Fruit fly (Drosophila melanogaster) whole organism, embryonic: ENCODE measurements around the gene CG12659.

Source experiments
- Aef1 ChIP-seq: fragments of 200-800 bp; sonication (Bioruptor generic); IDR thresholded peaks from 3 replicates; pipeline ENCODE4 v1.3.6; 2022; ENCODE audit warnings: missing biosample characterization, missing genetic modification characterization
- CG10565 ChIP-seq: fragments of 200-800 bp; sonication (Bioruptor generic); optimal IDR thresholded peaks from 3 replicates; lab custom pipeline; 2016; ENCODE audit warnings: missing biosample characterization, mild to moderate bottlenecking, missing genetic modification characterization
- CG10959 ChIP-seq: fragments of 200-800 bp; sonication (Bioruptor generic); IDR thresholded peaks from 2 replicates; pipeline ENCODE4 v1.3.6; 2022; ENCODE audit warnings: missing biosample characterization, missing genetic modification characterization
- CG11247 ChIP-seq: fragments of 200-800 bp; sonication (Bioruptor generic); IDR thresholded peaks from 2 replicates; pipeline ENCODE4 v1.3.6; 2022; ENCODE audit warnings: missing biosample characterization, missing genetic modification characterization
- CG12659 ChIP-seq: fragments of 200-800 bp; sonication (Bioruptor generic); optimal IDR thresholded peaks from 3 replicates; lab custom pipeline; 2017; ENCODE audit warnings: mild to moderate bottlenecking, missing biosample characterization, missing genetic modification reagents, missing genetic modification characterization
- CG15479 ChIP-seq: fragments of 200-800 bp; sonication (Bioruptor generic); optimal IDR thresholded peaks from 3 replicates; lab custom pipeline; 2019; ENCODE audit warnings: missing biosample characterization, mild to moderate bottlenecking, missing genetic modification characterization, moderate library complexity
- CG17186 ChIP-seq: fragments of 200-800 bp; sonication (Bioruptor generic); optimal IDR thresholded peaks from 3 replicates; lab custom pipeline; 2017; ENCODE audit warnings: missing biosample characterization, missing genetic modification reagents, missing genetic modification characterization
- CG17359 ChIP-seq: fragments of 200-800 bp; sonication (Bioruptor generic); optimal IDR thresholded peaks from 3 replicates; lab custom pipeline; 2018; ENCODE audit warnings: missing biosample characterization, mild to moderate bottlenecking, missing genetic modification characterization, moderate library complexity
- CG17912 ChIP-seq: fragments of 200-800 bp; sonication (Bioruptor generic); optimal IDR thresholded peaks from 2 replicates; lab custom pipeline; 2018; ENCODE audit warnings: missing biosample characterization, mild to moderate bottlenecking, missing genetic modification characterization
- CG18262 ChIP-seq: fragments of 200-800 bp; optimal IDR thresholded peaks from 3 replicates; lab custom pipeline; 2019; ENCODE audit warnings: missing biosample characterization, mild to moderate bottlenecking, missing genetic modification characterization, moderate library complexity
- CG1832 ChIP-seq: fragments of 200-800 bp; sonication (Bioruptor generic); optimal IDR thresholded peaks from 2 replicates; lab custom pipeline; 2017; ENCODE audit warnings: missing biosample characterization, mild to moderate bottlenecking, missing genetic modification characterization, inconsistent platforms
- CG18619 ChIP-seq: fragments of 200-800 bp; sonication (Bioruptor generic); optimal IDR thresholded peaks from 3 replicates; lab custom pipeline; 2017; ENCODE audit warnings: missing biosample characterization, mild to moderate bottlenecking, missing genetic modification characterization
- CG2116 ChIP-seq: fragments of 200-800 bp; sonication (Bioruptor generic); optimal IDR thresholded peaks from 3 replicates; lab custom pipeline; 2018; ENCODE audit warnings: missing biosample characterization, mild to moderate bottlenecking, missing genetic modification characterization
- CG31365 ChIP-seq: fragments of 200-800 bp; sonication (Bioruptor generic); optimal IDR thresholded peaks from 2 replicates; lab custom pipeline; 2018; ENCODE audit warnings: missing biosample characterization, mild to moderate bottlenecking, missing genetic modification characterization
- CG34376 ChIP-seq: fragments of 200-800 bp; sonication (Bioruptor generic); optimal IDR thresholded peaks from 2 replicates; lab custom pipeline; 2018; ENCODE audit warnings: missing biosample characterization, mild to moderate bottlenecking, missing genetic modification characterization
- CG6272 ChIP-seq: fragments of 200-800 bp; sonication (Bioruptor generic); IDR thresholded peaks from 2 replicates; pipeline ENCODE4 v1.3.6; 2022; ENCODE audit warnings: missing biosample characterization, missing genetic modification characterization
- CG6854 ChIP-seq: fragments of 200-800 bp; sonication (Bioruptor generic); optimal IDR thresholded peaks from 3 replicates; lab custom pipeline; 2017; ENCODE audit warnings: missing biosample characterization, mild to moderate bottlenecking, missing genetic modification characterization
- CG8388 ChIP-seq: fragments of 200-800 bp; sonication (Bioruptor generic); optimal IDR thresholded peaks from 2 replicates; lab custom pipeline; 2019; ENCODE audit warnings: missing biosample characterization, mild to moderate bottlenecking, missing genetic modification characterization, moderate library complexity
- CHES-1-like ChIP-seq: fragments of 200-800 bp; sonication (Bioruptor generic); optimal IDR thresholded peaks from 2 replicates; lab custom pipeline; 2016; ENCODE audit warnings: missing biosample characterization, missing genetic modification characterization
- Doc3 ChIP-seq: fragments of 200-800 bp; sonication (Bioruptor generic); IDR thresholded peaks from 3 replicates; pipeline ENCODE4 v1.3.6; 2022; ENCODE audit warnings: missing biosample characterization, missing genetic modification characterization; ENCODE audit not compliant: partially characterized antibody
- Dp ChIP-seq: fragments of 200-800 bp; sonication (Bioruptor generic); optimal IDR thresholded peaks from 2 replicates; lab custom pipeline; 2018; ENCODE audit warnings: missing biosample characterization, mild to moderate bottlenecking, missing genetic modification characterization, moderate library complexity
- HLH54F ChIP-seq: fragments of 200-800 bp; sonication (Bioruptor generic); optimal IDR thresholded peaks from 3 replicates; lab custom pipeline; 2016; ENCODE audit warnings: missing biosample characterization, missing genetic modification characterization
- HmgD ChIP-seq: fragments of 200-800 bp; sonication (Bioruptor generic); optimal IDR thresholded peaks from 3 replicates; lab custom pipeline; 2016; ENCODE audit warnings: missing biosample characterization, missing genetic modification characterization
- NC2α ChIP-seq: fragments of 200-800 bp; sonication (Bioruptor generic); optimal IDR thresholded peaks from 2 replicates; lab custom pipeline; 2016; ENCODE audit warnings: missing biosample characterization, missing genetic modification characterization
- Nf-YA ChIP-seq: fragments of 200-800 bp; sonication (Bioruptor generic); IDR thresholded peaks from 2 replicates; pipeline ENCODE4 v1.3.6; 2022; ENCODE audit warnings: missing biosample characterization, missing genetic modification characterization
- Rx ChIP-seq: fragments of 200-800 bp; sonication (Bioruptor generic); IDR thresholded peaks from 2 replicates; pipeline ENCODE4 v1.3.6; 2022; ENCODE audit warnings: missing biosample characterization, missing genetic modification characterization
- Scr ChIP-seq: fragments of 200-800 bp; sonication (Bioruptor generic); IDR thresholded peaks from 2 replicates; pipeline ENCODE4 v1.3.6; 2022; ENCODE audit warnings: missing biosample characterization, missing genetic modification characterization; ENCODE audit not compliant: partially characterized antibody
- Sox102F ChIP-seq: fragments of 200-800 bp; sonication (Bioruptor generic); optimal IDR thresholded peaks from 2 replicates; lab custom pipeline; 2018; ENCODE audit warnings: missing biosample characterization, mild to moderate bottlenecking, missing genetic modification characterization, moderate library complexity
- Trl ChIP-seq, 3 experiments: fragments of >200 bp in 2 of 3; fragments of 200-800 bp in 1 of 3; sonication (Bioruptor generic) in 1 of 3; optimal IDR thresholded peaks; 2 replicates in 1 of 3; 3 replicates in 2 of 3; lab custom pipeline; 2016 to 2017; ENCODE audit warnings: missing biosample characterization in 1 of 3, missing genetic modification characterization in 1 of 3
- ab ChIP-seq: fragments of 200-800 bp; sonication (Bioruptor generic); optimal IDR thresholded peaks from 2 replicates; lab custom pipeline; 2016; ENCODE audit warnings: missing biosample characterization, missing genetic modification characterization
- ac ChIP-seq: fragments of 200-800 bp; sonication (Bioruptor generic); optimal IDR thresholded peaks from 3 replicates; lab custom pipeline; 2017; ENCODE audit warnings: missing biosample characterization, mild to moderate bottlenecking, missing genetic modification characterization
- al ChIP-seq: fragments of 200-800 bp; sonication (Bioruptor generic); IDR thresholded peaks from 2 replicates; pipeline ENCODE4 v1.3.6; 2022; ENCODE audit warnings: missing biosample characterization, missing genetic modification characterization
- br ChIP-seq: fragments of >200 bp; optimal IDR thresholded peaks from 2 replicates; lab custom pipeline; 2017
- crc ChIP-seq: fragments of 200-800 bp; sonication (Bioruptor generic); optimal IDR thresholded peaks from 2 replicates; lab custom pipeline; 2016; ENCODE audit warnings: missing biosample characterization, missing genetic modification characterization
- crp ChIP-seq, 2 experiments: fragments of 200-800 bp; sonication (Bioruptor generic); optimal IDR thresholded peaks; 2 replicates in 1 of 2; 3 replicates in 1 of 2; lab custom pipeline; 2017; ENCODE audit warnings: missing biosample characterization in 2 of 2, missing genetic modification characterization in 2 of 2, mild to moderate bottlenecking in 1 of 2, moderate library complexity in 1 of 2
- dpn ChIP-seq, 2 experiments: fragments of 200-800 bp; sonication (Bioruptor generic); optimal IDR thresholded peaks; 3 replicates each; lab custom pipeline; 2016; ENCODE audit warnings: missing biosample characterization in 2 of 2, missing genetic modification characterization in 2 of 2
- ewg ChIP-seq: fragments of 200-800 bp; sonication (Bioruptor generic); optimal IDR thresholded peaks from 3 replicates; lab custom pipeline; 2017; ENCODE audit warnings: mild to moderate bottlenecking, missing biosample characterization, missing genetic modification reagents, missing genetic modification characterization
- exex ChIP-seq: fragments of 200-800 bp; sonication (Bioruptor generic); optimal IDR thresholded peaks from 4 replicates; lab custom pipeline; 2018; ENCODE audit warnings: missing biosample characterization, mild to moderate bottlenecking, missing genetic modification characterization, moderate library complexity
- fru ChIP-seq: fragments of >200 bp; optimal IDR thresholded peaks from 2 replicates; lab custom pipeline; 2017
- gcm2 ChIP-seq: fragments of 200-800 bp; sonication (Bioruptor generic); optimal IDR thresholded peaks from 2 replicates; lab custom pipeline; 2016; ENCODE audit warnings: missing biosample characterization, missing genetic modification characterization
- gfzf ChIP-seq: fragments of 200-800 bp; sonication (Bioruptor generic); optimal IDR thresholded peaks from 2 replicates; lab custom pipeline; 2016; ENCODE audit warnings: missing biosample characterization, mild to moderate bottlenecking, missing genetic modification characterization, moderate library complexity
- hb ChIP-seq: fragments of 200-800 bp; sonication (Bioruptor generic); IDR thresholded peaks from 3 replicates; pipeline ENCODE4 v1.3.6; 2022; ENCODE audit warnings: missing biosample characterization, missing genetic modification characterization; ENCODE audit not compliant: partially characterized antibody
- knrl ChIP-seq: fragments of 200-800 bp; sonication (Bioruptor generic); IDR thresholded peaks from 3 replicates; pipeline ENCODE4 v1.3.6; 2022; ENCODE audit warnings: missing biosample characterization, missing genetic modification characterization; ENCODE audit not compliant: partially characterized antibody
- lmd ChIP-seq: fragments of 200-800 bp; sonication (Bioruptor generic); IDR thresholded peaks from 2 replicates; pipeline ENCODE4 v1.3.6; 2022; ENCODE audit warnings: missing biosample characterization, missing genetic modification characterization
- nau ChIP-seq: fragments of 200-800 bp; sonication (Bioruptor generic); optimal IDR thresholded peaks from 3 replicates; lab custom pipeline; 2017; ENCODE audit warnings: missing biosample characterization, mild to moderate bottlenecking, missing genetic modification characterization, missing genetic modification reagents
- ro ChIP-seq: fragments of 200-800 bp; sonication (Bioruptor generic); IDR thresholded peaks from 2 replicates; pipeline ENCODE4 v1.3.6; 2022; ENCODE audit warnings: missing biosample characterization, missing genetic modification characterization
- sna ChIP-seq: fragments of 200-800 bp; sonication (Bioruptor generic); IDR thresholded peaks from 2 replicates; pipeline ENCODE4 v1.3.6; 2022; ENCODE audit warnings: missing biosample characterization, missing genetic modification characterization; ENCODE audit not compliant: partially characterized antibody
- sob ChIP-seq: fragments of 200-800 bp; sonication (Bioruptor generic); IDR thresholded peaks from 2 replicates; pipeline ENCODE4 v1.3.6; 2022; ENCODE audit warnings: missing biosample characterization, missing genetic modification characterization
- zen2 ChIP-seq: fragments of 200-800 bp; sonication (Bioruptor generic); IDR thresholded peaks from 3 replicates; pipeline ENCODE4 v1.3.6; 2022; ENCODE audit warnings: missing biosample characterization, missing genetic modification characterization; ENCODE audit not compliant: partially characterized antibody
- zf30C ChIP-seq: fragments of 200-800 bp; sonication (Bioruptor generic); optimal IDR thresholded peaks from 3 replicates; lab custom pipeline; 2018; ENCODE audit warnings: missing biosample characterization, mild to moderate bottlenecking, missing genetic modification characterization

Gene CG12659

DNA sequence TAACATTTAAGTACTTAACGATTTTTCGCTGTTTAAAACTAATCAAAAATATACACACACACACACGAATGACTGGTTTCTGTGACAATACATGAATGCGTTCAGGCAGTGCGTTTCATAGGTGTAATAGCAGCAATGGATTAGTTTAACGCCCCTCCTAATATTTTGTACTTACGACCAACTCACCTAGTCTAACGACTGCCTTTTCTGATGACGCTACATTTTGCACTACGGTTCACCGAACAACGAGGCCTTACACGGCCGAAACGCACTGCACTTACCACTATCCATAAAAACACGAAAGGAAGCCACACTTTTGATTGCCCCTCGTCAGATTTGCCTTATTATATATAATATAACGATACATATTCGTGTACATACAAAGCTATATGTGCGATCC is 9.6 kb upstream of the CG12659 start (continued):
- TF ChIP-seq CG18619 (GFP tag; lab: Kevin White, UChicago) = no peak
- no peak for TF ChIP-seq CG2116
- no peak for TF ChIP-seq ab (GFP tag; lab: Kevin White, UChicago)
- TF ChIP-seq CG31365 = no peak
- no peak for TF ChIP-seq CG15479 (GFP tag; lab: Kevin White, UChicago)
- TF ChIP-seq CG6854 (GFP tag; lab: Kevin White, UChicago) = no peak
- peak; percentile 40 for TF ChIP-seq CG18262 (tag; lab: Kevin White, UChicago)
- TF ChIP-seq al (GFP tag; lab: Robert Waterston, UW) = no peak
- no peak for TF ChIP-seq ro (GFP tag; lab: Robert Waterston, UW)
- no peak for TF ChIP-seq gfzf (GFP tag; lab: Kevin White, UChicago)
- no peak for TF ChIP-seq CG1832 (GFP tag; lab: Kevin White, UChicago)
- TF ChIP-seq nau (GFP tag; lab: Kevin White, UChicago) = no peak
- TF ChIP-seq Sox102F (GFP tag; lab: Kevin White, UChicago) = no peak
- TF ChIP-seq Trl (optimal IDR thresholded peaks at IDR 0.05; lab: Kevin White, UChicago) = no peak
- no peak for TF ChIP-seq Trl (GFP tag; optimal IDR thresholded peaks at IDR 0.05; lab: Kevin White, UChicago)
- TF ChIP-seq CHES-1-like = no peak
- peak; percentile 4 for TF ChIP-seq HLH54F
- TF ChIP-seq gcm2 (GFP tag; lab: Kevin White, UChicago) = no peak
- TF ChIP-seq zen2 (GFP tag; lab: Robert Waterston, UW) = no peak
- TF ChIP-seq hb = no peak
- no peak for TF ChIP-seq CG6272
- TF ChIP-seq CG17186 (GFP tag; lab: Kevin White, UChicago) = no peak
- peak; percentile 41 for TF ChIP-seq lmd (GFP tag; lab: Robert Waterston, UW)
- no peak for TF ChIP-seq crp (GFP tag; optimal IDR thresholded peaks at IDR 0.05; lab: Kevin White, UChicago)
- peak; percentile 37 for TF ChIP-seq CG17359 (tag; lab: Kevin White, UChicago)
- no peak for TF ChIP-seq Doc3 (GFP tag; lab: Robert Waterston, UW)
- no peak for TF ChIP-seq zf30C
- TF ChIP-seq dpn (GFP tag; optimal IDR thresholded peaks at IDR 0.05; lab: Kevin White, UChicago) = peak in 1 of 2 experiments; percentile 47
- peak; percentile 34 for TF ChIP-seq CG8388 (GFP tag; lab: Kevin White, UChicago)
- 0 out of 2 replicates have a peak, but pooled peaks have one; percentile 22 for TF ChIP-seq sob
- TF ChIP-seq knrl = no peak
- TF ChIP-seq CG10959 = peak; percentile 44
- 0 out of 2 replicates have a peak, but pooled peaks have one; percentile 28 for TF ChIP-seq CG11247
- no peak for TF ChIP-seq sna
- no peak for TF ChIP-seq br
- TF ChIP-seq HmgD (GFP tag; lab: Kevin White, UChicago) = no peak
- TF ChIP-seq fru (lab: Kevin White, UChicago) = no peak
- no peak for TF ChIP-seq exex
- peak; percentile 36; the same call in 1 of the 2 replicates for TF ChIP-seq Rx (GFP tag; lab: Robert Waterston, UW)
- no peak for TF ChIP-seq Scr (GFP tag; lab: Robert Waterston, UW)
- no peak for TF ChIP-seq NC2α (GFP tag; lab: Kevin White, UChicago)
- TF ChIP-seq Nf-YA (GFP tag; lab: Robert Waterston, UW) = no peak
- TF ChIP-seq ac (GFP tag; lab: Kevin White, UChicago) = no peak
- TF ChIP-seq CG34376 (GFP tag; lab: Kevin White, UChicago) = no peak
- no peak for TF ChIP-seq CG10565 (GFP tag; lab: Kevin White, UChicago)
- no peak for TF ChIP-seq CG12659 (GFP tag; lab: Kevin White, UChicago)
- peak; percentile 29; the same call in 2 of the 3 replicates for TF ChIP-seq Aef1 (GFP tag; lab: Robert Waterston, UW)
- TF ChIP-seq CG17912 (GFP tag; lab: Kevin White, UChicago) = no peak
- TF ChIP-seq Dp (GFP tag; lab: Kevin White, UChicago) = no peak
- TF ChIP-seq ewg (GFP tag; lab: Kevin White, UChicago) = peak; percentile 19
- TF ChIP-seq crc = no peak
